Worm (Caenorhabditis elegans) whole organism, early embryonic: ENCODE measurements around the gene srx-88.

ENCODE experiments used
- B0310.2 ChIP-seq: sonication (generic microtip); optimal IDR thresholded peaks from 2 replicates; lab custom pipeline; 2016; ENCODE audit warnings: mild to moderate bottlenecking, missing genetic modification characterization, missing compliant biosample characterization
- F13C5.2 ChIP-seq: sonication (generic microtip); optimal IDR thresholded peaks from 2 replicates; lab custom pipeline; 2017; ENCODE audit warnings: mild to moderate bottlenecking, missing genetic modification characterization, inconsistent platforms, missing compliant biosample characterization
- aly-1 ChIP-seq: sonication (generic microtip); optimal IDR thresholded peaks from 2 replicates; lab custom pipeline; 2016; ENCODE audit warnings: missing genetic modification characterization, missing compliant biosample characterization
- ama-1 ChIP-seq: fragments of 150-350 bp; optimal IDR thresholded peaks from 2 replicates; lab custom pipeline; 2014
- ceh-13 ChIP-seq: fragments of 200-800 bp; sonication (Bioruptor generic); optimal IDR thresholded peaks from 2 replicates; lab custom pipeline; 2018; ENCODE audit warnings: mild to moderate bottlenecking, missing genetic modification characterization, missing compliant biosample characterization
- ceh-36 ChIP-seq: sonication (generic microtip); optimal IDR thresholded peaks from 2 replicates; lab custom pipeline; 2016; ENCODE audit warnings: missing genetic modification characterization, inconsistent platforms, missing compliant biosample characterization
- ets-7 ChIP-seq: sonication (generic microtip); optimal IDR thresholded peaks from 2 replicates; lab custom pipeline; 2016; ENCODE audit warnings: missing genotype, missing genetic modification characterization, missing compliant biosample characterization
- flt-1 ChIP-seq: fragments of 200-800 bp; sonication (Bioruptor generic); IDR thresholded peaks from 2 replicates; pipeline ENCODE4 v1.3.6; 2022; ENCODE audit warnings: missing genetic modification characterization, missing compliant biosample characterization
- hmbx-1 ChIP-seq: sonication (generic microtip); optimal IDR thresholded peaks from 2 replicates; lab custom pipeline; 2016; ENCODE audit warnings: mild to moderate bottlenecking, missing genetic modification characterization, missing compliant biosample characterization
- hmg-4 ChIP-seq: fragments of 200-800 bp; sonication (Bioruptor generic); optimal IDR thresholded peaks from 2 replicates; lab custom pipeline; 2018; ENCODE audit warnings: mild to moderate bottlenecking, missing genetic modification characterization, missing compliant biosample characterization
- hnd-1 ChIP-seq: sonication (generic microtip); optimal IDR thresholded peaks from 2 replicates; lab custom pipeline; 2016; ENCODE audit warnings: missing genetic modification characterization, missing compliant biosample characterization
- pes-1 ChIP-seq: fragments of 200-800 bp; sonication (Bioruptor generic); IDR thresholded peaks from 2 replicates; pipeline ENCODE4 v1.3.6; 2022; ENCODE audit warnings: missing genetic modification reagents, missing genetic modification characterization, missing compliant biosample characterization
- scrt-1 ChIP-seq: fragments of 200-800 bp; sonication (Bioruptor generic); IDR thresholded peaks from 2 replicates; pipeline ENCODE4 v1.3.6; 2022; ENCODE audit warnings: missing genetic modification characterization, missing compliant biosample characterization
- sea-1 ChIP-seq: fragments of 200-800 bp; sonication (Bioruptor generic); conservative IDR thresholded peaks from 2 replicates; pipeline ENCODE4 v1.3.6; 2022; ENCODE audit warnings: missing genetic modification characterization, missing compliant biosample characterization
- tbx-11 ChIP-seq: fragments of 200-800 bp; sonication (Bioruptor generic); IDR thresholded peaks from 2 replicates; pipeline ENCODE4 v1.3.6; 2022; ENCODE audit warnings: missing genetic modification characterization, missing compliant biosample characterization
- tbx-37 ChIP-seq: fragments of 200-800 bp; sonication (Bioruptor generic); conservative IDR thresholded peaks from 2 replicates; pipeline ENCODE4 v1.3.6; 2022; ENCODE audit warnings: missing genetic modification reagents, missing genetic modification characterization, missing compliant biosample characterization
- tra-4 ChIP-seq: sonication (generic microtip); optimal IDR thresholded peaks from 2 replicates; lab custom pipeline; 2017; ENCODE audit warnings: missing genetic modification characterization, missing compliant biosample characterization

The srx-88 gene

DNA sequence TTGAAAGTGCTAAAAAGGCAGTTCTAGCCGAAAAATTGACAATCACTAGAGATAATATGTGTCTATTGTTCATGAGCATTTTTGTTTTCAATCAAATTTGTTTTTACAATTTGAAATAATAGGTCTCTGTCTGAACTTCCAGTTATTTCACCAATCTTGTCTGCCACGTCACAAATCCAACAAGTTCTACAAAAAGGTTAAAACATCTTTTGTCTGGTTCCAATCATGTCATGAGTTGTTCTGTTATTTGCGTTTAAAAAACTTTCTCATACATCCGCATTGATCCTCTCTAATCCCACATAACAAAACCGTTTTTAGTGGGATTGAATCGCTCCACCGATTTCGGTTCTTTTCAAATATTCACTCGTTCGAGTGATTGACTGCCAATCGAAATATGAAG lies 17.5 kb downstream of the srx-88 start, which contains the start of gene F35B12.9:
F35B12.9 (plus strand) TSS at position 372 of the 400 bp plus-strand sequence.
- no peak for TF ChIP-seq ceh-13 (GFP tag; lab: Kevin White, UChicago)
- TF ChIP-seq aly-1 (tag; lab: Kevin White, UChicago): no peak
- TF ChIP-seq hmbx-1 (tag; lab: Kevin White, UChicago): no peak
- TF ChIP-seq sea-1: no peak
- TF ChIP-seq ama-1 (lab: Kevin White, UChicago): no peak
- TF ChIP-seq hnd-1: no peak
- TF ChIP-seq flt-1 (GFP tag; lab: Robert Waterston, UW): no peak
- TF ChIP-seq pes-1 (GFP tag; lab: Robert Waterston, UW): no peak
- no peak for TF ChIP-seq tbx-11 (GFP tag; lab: Robert Waterston, UW)
- TF ChIP-seq scrt-1: no peak
- TF ChIP-seq ets-7 (tag; lab: Kevin White, UChicago): no peak
- no peak for TF ChIP-seq tbx-37 (GFP tag; lab: Robert Waterston, UW)
- no peak for TF ChIP-seq F13C5.2 (tag; lab: Kevin White, UChicago)
- no peak for TF ChIP-seq ceh-36 (tag; lab: Kevin White, UChicago)
- no peak for TF ChIP-seq hmg-4 (GFP tag; lab: Kevin White, UChicago)
- no peak for TF ChIP-seq B0310.2 (tag; lab: Kevin White, UChicago)
- TF ChIP-seq tra-4: no peak

DNA sequence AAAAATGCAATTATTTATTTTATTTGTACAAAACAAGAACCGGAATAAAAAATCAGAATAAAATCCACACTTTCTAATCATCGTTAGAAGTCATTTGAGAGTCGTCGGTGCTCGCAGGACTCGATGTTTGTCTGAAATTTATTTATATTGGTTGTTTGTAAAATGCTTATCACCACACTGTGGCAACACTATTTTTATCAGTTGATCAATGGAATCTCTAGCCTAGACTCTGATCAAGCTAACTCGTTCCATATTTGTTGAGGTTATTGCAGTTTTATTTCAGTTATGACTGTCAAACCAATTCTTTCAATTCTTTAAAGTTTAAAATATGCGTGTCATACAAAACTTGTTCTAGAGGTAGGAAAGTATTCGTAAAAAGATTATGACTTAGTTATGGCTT lies 21.2 kb downstream of the srx-88 start, which contains the start of gene dhs-20:
dhs-20 (minus strand) TSS at position 80 of the 400 bp plus-strand sequence.
- no peak for TF ChIP-seq hnd-1
- TF ChIP-seq pes-1 (GFP tag; lab: Robert Waterston, UW): no peak
- TF ChIP-seq sea-1: no peak
- TF ChIP-seq ceh-36 (tag; lab: Kevin White, UChicago): no peak
- TF ChIP-seq tbx-37 (GFP tag; lab: Robert Waterston, UW): no peak
- no peak for TF ChIP-seq B0310.2 (tag; lab: Kevin White, UChicago)
- no peak for TF ChIP-seq aly-1 (tag; lab: Kevin White, UChicago)
- TF ChIP-seq ama-1 (lab: Kevin White, UChicago): no peak
- no peak for TF ChIP-seq scrt-1
- TF ChIP-seq hmbx-1 (tag; lab: Kevin White, UChicago): no peak
- no peak for TF ChIP-seq tra-4
- no peak for TF ChIP-seq ets-7 (tag; lab: Kevin White, UChicago)
- no peak for TF ChIP-seq F13C5.2 (tag; lab: Kevin White, UChicago)
- no peak for TF ChIP-seq hmg-4 (GFP tag; lab: Kevin White, UChicago)
- no peak for TF ChIP-seq flt-1 (GFP tag; lab: Robert Waterston, UW)

DNA sequence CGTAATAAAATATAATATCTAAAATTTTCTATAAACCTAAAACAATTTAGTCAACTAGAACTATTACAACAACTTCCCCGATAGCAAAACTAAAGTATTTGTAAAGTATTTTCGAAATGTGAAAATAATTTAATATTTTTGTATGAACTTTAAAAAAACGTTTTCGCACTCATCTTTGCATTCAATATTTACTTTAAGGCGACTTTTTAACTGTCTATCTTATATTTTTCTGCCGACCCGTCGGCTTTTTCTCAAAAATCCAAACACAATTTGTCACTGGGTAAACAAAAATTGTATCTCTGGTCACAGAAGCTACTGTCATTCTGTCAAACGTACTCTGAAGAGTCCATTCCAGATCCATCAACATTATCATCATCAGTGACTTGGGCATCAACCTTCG lies 21.9 kb downstream of the srx-88 start:
- TF ChIP-seq tbx-37 (GFP tag; lab: Robert Waterston, UW) (no peak), hmg-4 (GFP tag; lab: Kevin White, UChicago) (no peak), aly-1 (tag; lab: Kevin White, UChicago) (no peak)

DNA sequence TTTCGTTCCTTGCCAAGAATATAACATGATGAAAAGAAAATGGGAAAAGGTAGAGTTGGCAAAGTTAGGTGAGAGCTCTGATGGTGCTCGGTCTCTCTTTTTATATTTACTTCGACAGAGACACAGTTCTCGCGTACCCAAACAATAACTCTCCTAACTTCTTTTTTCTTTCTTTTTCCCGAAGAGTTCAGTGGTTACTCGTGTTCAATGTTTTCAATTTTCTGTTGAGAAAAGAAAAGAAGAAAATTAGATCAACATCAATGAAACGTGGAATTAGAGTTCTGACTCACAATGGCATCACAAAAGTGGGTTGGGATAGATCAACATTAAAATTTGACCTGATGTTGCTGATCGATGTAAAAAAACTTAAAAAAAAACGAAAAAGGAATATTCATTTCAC lies 23.1 kb downstream of the srx-88 start, which contains the start of gene idpp-16:
idpp-16 (minus strand) TSS at position 101 of the 400 bp plus-strand sequence.
- no peak for TF ChIP-seq tra-4
- no peak for TF ChIP-seq ets-7 (tag; lab: Kevin White, UChicago)
- no peak for TF ChIP-seq aly-1 (tag; lab: Kevin White, UChicago)
- no peak for TF ChIP-seq hmbx-1 (tag; lab: Kevin White, UChicago)
- no peak for TF ChIP-seq pes-1 (GFP tag; lab: Robert Waterston, UW)
- no peak for TF ChIP-seq hnd-1
- TF ChIP-seq hmg-4 (GFP tag; lab: Kevin White, UChicago): no peak
- TF ChIP-seq sea-1: no peak
- no peak for TF ChIP-seq F13C5.2 (tag; lab: Kevin White, UChicago)
- no peak for TF ChIP-seq tbx-37 (GFP tag; lab: Robert Waterston, UW)
- no peak for TF ChIP-seq flt-1 (GFP tag; lab: Robert Waterston, UW)

DNA sequence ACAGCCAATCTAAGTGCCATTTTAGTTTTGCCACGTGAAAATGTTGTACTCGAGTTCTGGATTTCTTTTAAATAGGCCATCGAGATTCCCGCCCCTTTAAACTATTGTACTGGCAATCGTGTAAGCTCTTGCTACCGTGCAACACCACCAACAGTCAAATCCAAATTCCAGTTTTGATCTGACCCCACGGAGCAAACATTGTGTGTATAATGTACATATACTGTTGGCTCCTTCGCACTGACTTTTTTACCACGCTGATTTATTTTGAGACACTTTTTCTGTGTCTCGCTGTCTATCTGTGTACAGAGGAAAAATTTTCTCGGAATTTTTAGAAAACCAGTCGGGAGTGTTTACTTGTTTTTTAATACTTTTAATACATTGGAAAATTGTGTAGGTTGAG lies 26.7 kb downstream of the srx-88 start, which contains the start of gene piit-1:
piit-1 (minus strand) TSS at position 101 of the 400 bp plus-strand sequence.
- no peak for TF ChIP-seq hnd-1
- no peak for TF ChIP-seq ceh-36 (tag; lab: Kevin White, UChicago)
- no peak for TF ChIP-seq scrt-1
- TF ChIP-seq ama-1 (lab: Kevin White, UChicago): no peak

DNA sequence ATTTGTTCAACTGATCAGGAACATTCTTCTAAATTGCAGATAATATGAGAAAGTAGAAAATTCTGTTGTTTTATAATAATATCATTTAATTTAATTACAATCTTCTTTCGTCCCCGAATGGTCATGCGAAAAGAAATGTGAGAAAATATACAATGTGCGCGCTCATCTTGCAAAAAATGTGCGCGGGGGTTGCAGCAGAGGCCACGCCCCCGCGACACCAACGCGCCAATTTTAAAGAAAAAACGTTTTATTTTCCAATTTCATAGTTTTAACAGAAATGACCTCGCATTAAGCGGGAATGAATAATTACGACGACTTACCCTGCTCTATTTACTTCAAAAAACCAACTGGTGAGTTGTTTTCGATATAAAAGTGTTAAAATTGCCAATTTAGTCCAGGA lies 27.2 kb downstream of the srx-88 start, which contains the start of gene sas-5:
sas-5 (plus strand) TSS at position 257 of the 400 bp plus-strand sequence.
- peak; percentile 83 for TF ChIP-seq sea-1
- TF ChIP-seq tbx-11 (GFP tag; lab: Robert Waterston, UW): peak; percentile 73
- peak; percentile 64 for TF ChIP-seq B0310.2 (tag; lab: Kevin White, UChicago)
- peak; percentile 51 for TF ChIP-seq ceh-36 (tag; lab: Kevin White, UChicago)
- peak; percentile 82 for TF ChIP-seq tbx-37 (GFP tag; lab: Robert Waterston, UW)
- no peak; the same call in 1 of the 2 replicates for TF ChIP-seq scrt-1
- TF ChIP-seq flt-1 (GFP tag; lab: Robert Waterston, UW): no peak; the same call in 1 of the 2 replicates
- TF ChIP-seq hmg-4 (GFP tag; lab: Kevin White, UChicago): peak; percentile 81
- TF ChIP-seq aly-1 (tag; lab: Kevin White, UChicago): peak; percentile 54
- TF ChIP-seq ama-1 (lab: Kevin White, UChicago): no peak
- TF ChIP-seq ets-7 (tag; lab: Kevin White, UChicago): peak; percentile 38
- peak; percentile 88 for TF ChIP-seq pes-1 (GFP tag; lab: Robert Waterston, UW)
- TF ChIP-seq ceh-13 (GFP tag; lab: Kevin White, UChicago): peak; percentile 57
- peak; percentile 59 for TF ChIP-seq tra-4
- TF ChIP-seq hnd-1: peak; percentile 65
- TF ChIP-seq hmbx-1 (tag; lab: Kevin White, UChicago): peak; percentile 8
- TF ChIP-seq F13C5.2 (tag; lab: Kevin White, UChicago): peak; percentile 92

DNA sequence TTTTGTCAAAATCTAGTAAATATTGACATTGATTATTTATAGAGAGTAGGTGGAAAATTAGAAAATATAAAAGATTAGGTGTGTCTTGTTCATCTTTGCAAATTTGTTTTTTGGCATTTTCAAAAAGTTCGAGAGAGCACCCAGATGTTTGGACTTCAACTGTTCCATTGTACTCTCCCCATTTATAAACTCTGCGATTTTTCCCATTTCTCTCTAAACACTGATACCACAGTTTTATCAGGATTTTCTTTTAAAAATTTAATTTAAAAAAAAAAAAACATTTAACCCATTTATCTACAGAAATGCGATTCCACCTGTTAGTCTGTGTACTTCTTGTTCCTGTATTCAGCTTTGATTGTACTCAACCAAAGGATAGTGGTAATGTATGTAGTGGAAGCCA lies 29.7 kb downstream of the srx-88 start, which contains the start of gene tag-290:
tag-290 (plus strand) TSS at position 301 of the 400 bp plus-strand sequence.
- no peak for TF ChIP-seq pes-1 (GFP tag; lab: Robert Waterston, UW)
- no peak for TF ChIP-seq sea-1
- no peak for TF ChIP-seq ets-7 (tag; lab: Kevin White, UChicago)
- no peak for TF ChIP-seq ceh-36 (tag; lab: Kevin White, UChicago)
- TF ChIP-seq tbx-11 (GFP tag; lab: Robert Waterston, UW): no peak
- TF ChIP-seq ceh-13 (GFP tag; lab: Kevin White, UChicago): no peak
- no peak for TF ChIP-seq ama-1 (lab: Kevin White, UChicago)
- TF ChIP-seq tbx-37 (GFP tag; lab: Robert Waterston, UW): no peak
- TF ChIP-seq hmg-4 (GFP tag; lab: Kevin White, UChicago): no peak
- no peak for TF ChIP-seq flt-1 (GFP tag; lab: Robert Waterston, UW)
- no peak for TF ChIP-seq hmbx-1 (tag; lab: Kevin White, UChicago)
- TF ChIP-seq aly-1 (tag; lab: Kevin White, UChicago): no peak
- no peak for TF ChIP-seq B0310.2 (tag; lab: Kevin White, UChicago)
- TF ChIP-seq F13C5.2 (tag; lab: Kevin White, UChicago): no peak
- no peak for TF ChIP-seq tra-4
- TF ChIP-seq scrt-1: no peak
- no peak for TF ChIP-seq hnd-1
